Worm (Caenorhabditis elegans): Measurements from ENCODE around the gene srw-29.

DNA sequence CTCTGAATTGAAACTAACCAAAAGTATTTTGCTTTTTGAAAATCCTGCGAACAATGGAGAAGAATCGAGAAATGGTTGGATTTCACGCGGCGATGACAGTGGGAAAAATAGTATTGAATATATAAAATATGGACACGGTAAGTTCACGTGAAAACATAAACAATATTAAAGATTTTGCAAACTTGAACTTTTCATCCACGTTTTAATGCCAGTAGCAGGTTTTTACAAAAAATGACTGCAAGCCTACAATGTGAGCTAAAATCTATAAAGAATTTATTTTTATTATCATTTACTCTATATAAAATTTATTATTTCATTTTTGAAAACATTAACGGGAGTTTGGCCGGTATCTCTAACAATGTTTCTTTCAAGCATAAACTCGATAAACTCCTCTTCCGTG, 5.2 kb upstream of the srw-29 start, which contains the start of gene F26D2.10:
- TF ChIP-seq mab-5 (tag; optimal IDR thresholded peaks at IDR 0.05) (no peak), lsy-2 (tag; optimal IDR thresholded peaks at IDR 0.05) (no peak), unc-39 (tag; optimal IDR thresholded peaks at IDR 0.05) (no peak)
